Fruit fly (Drosophila melanogaster): ENCODE results near the gene Sfmbt.
A peak's percentile ranks its signal among the peaks of the same experiment; 100 is the strongest.

Sfmbt gene

DNA sequence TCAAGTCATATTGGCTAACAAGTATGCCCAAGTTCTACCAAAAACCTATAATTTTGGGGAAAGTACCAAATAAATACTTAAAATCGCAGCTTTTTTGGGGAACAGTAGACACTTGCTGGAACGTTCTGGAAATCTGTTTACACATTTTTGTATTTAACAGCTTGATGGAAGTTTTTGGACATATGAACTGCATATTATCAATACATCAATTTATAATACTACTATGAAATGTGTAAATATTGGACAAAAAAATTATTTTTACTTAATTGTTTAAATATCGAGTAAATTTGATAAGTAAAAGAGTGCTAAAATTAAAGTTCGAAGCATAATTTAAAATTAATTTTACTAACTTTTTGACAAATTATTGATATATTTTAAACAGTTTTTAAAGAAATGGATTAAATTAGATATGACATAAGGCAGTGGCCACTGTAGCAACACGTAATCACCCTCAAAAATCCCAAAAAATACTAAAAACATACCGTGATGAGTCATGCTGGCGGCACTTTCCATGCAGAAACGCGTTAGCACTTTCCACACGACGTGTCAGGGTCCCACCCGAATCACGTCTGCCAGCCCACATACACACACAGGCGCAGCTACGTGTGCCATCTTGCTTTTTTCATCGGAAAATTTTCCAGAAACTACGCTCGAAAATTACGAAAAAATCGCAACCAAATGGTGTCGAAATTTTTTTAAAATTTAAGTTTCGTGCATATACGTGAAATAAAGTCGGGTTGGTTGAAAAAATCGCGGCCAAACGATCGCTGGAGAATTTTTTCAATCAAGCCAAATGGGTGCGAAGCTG, 11.4 kb downstream of the Sfmbt start, which contains the start of gene Sirt1 (continued):
- TF ChIP-seq Fer2 (tag; optimal IDR thresholded peaks at IDR 0.05) = peak; percentile 74
- TF ChIP-seq D19A (tag; optimal IDR thresholded peaks at IDR 0.05) = no peak
- no peak for TF ChIP-seq CG14860 (GFP tag; IDR thresholded peaks at IDR 0.05; ENCODE audit: partially characterized antibody)
- TF ChIP-seq dan (GFP tag; IDR thresholded peaks at IDR 0.05) = peak; percentile 56
- peak; percentile 60 for TF ChIP-seq CG3995 (GFP tag; optimal IDR thresholded peaks at IDR 0.05)
- no peak for TF ChIP-seq CG15479 (GFP tag; optimal IDR thresholded peaks at IDR 0.05)
- no peak for TF ChIP-seq Sox100B (GFP tag; optimal IDR thresholded peaks at IDR 0.05)
- TF ChIP-seq ken (GFP tag; IDR thresholded peaks at IDR 0.05) = peak; percentile 64; the same call in 1 of the 3 replicates
- TF ChIP-seq CG14965 (GFP tag; optimal IDR thresholded peaks at IDR 0.05; ENCODE audit: borderline replicate concordance) = no peak
- no peak for TF ChIP-seq Sin3A (optimal IDR thresholded peaks at IDR 0.05)
- TF ChIP-seq CG4730 (GFP tag; IDR thresholded peaks at IDR 0.05) = peak; percentile 67
- no peak for TF ChIP-seq CG17912 (GFP tag; optimal IDR thresholded peaks at IDR 0.05)
- TF ChIP-seq da (GFP tag; optimal IDR thresholded peaks at IDR 0.05) = no peak
- TF ChIP-seq pnt (GFP tag; optimal IDR thresholded peaks at IDR 0.05) = peak; percentile 59
- TF ChIP-seq Dp (GFP tag; optimal IDR thresholded peaks at IDR 0.05) = no peak
- TF ChIP-seq CG8765 (GFP tag; IDR thresholded peaks at IDR 0.05) = peak; percentile 49; the same call in 1 of the 2 replicates
- peak; percentile 74 for TF ChIP-seq CG11085 (GFP tag; IDR thresholded peaks at IDR 0.05)
- peak; percentile 8 for TF ChIP-seq Ets97D (GFP tag; optimal IDR thresholded peaks at IDR 0.05)
- no peak for TF ChIP-seq maf-S (GFP tag; optimal IDR thresholded peaks at IDR 0.05)
- peak; percentile 58 for TF ChIP-seq Spps (tag; optimal IDR thresholded peaks at IDR 0.05)
- TF ChIP-seq CG10654 (GFP tag; optimal IDR thresholded peaks at IDR 0.05) = peak; percentile 76
- no peak for TF ChIP-seq pros (GFP tag; optimal IDR thresholded peaks at IDR 0.05)
- peak; percentile 84 for TF ChIP-seq CG7372 (GFP tag; IDR thresholded peaks at IDR 0.05)
- TF ChIP-seq crol (GFP tag; IDR thresholded peaks at IDR 0.05) = 0 out of 2 replicates have a peak, but pooled peaks have one; percentile 21
- peak; percentile 49 for TF ChIP-seq Max (GFP tag; optimal IDR thresholded peaks at IDR 0.05)
- peak; percentile 45; the same call in 1 of the 3 replicates for TF ChIP-seq CG34224 (GFP tag; IDR thresholded peaks at IDR 0.05; ENCODE audit: partially characterized antibody)
- TF ChIP-seq jumu (GFP tag; optimal IDR thresholded peaks at IDR 0.05) = peak; percentile 22
- TF ChIP-seq CG43689 (GFP tag; IDR thresholded peaks at IDR 0.05) = peak; percentile 58
- TF ChIP-seq Stat92E (GFP tag; optimal IDR thresholded peaks at IDR 0.05) = peak in 1 of 3 experiments; percentile 86
- 0 out of 2 replicates have a peak, but pooled peaks have one; percentile 16 for TF ChIP-seq CG10321 (GFP tag; IDR thresholded peaks at IDR 0.05)
- peak; percentile 47 for TF ChIP-seq CG3065 (GFP tag; optimal IDR thresholded peaks at IDR 0.05)
- peak; percentile 75 for TF ChIP-seq wor (GFP tag; IDR thresholded peaks at IDR 0.05)
- peak; percentile 25 for TF ChIP-seq Atf3 (GFP tag; optimal IDR thresholded peaks at IDR 0.05)
- TF ChIP-seq CG7839 (tag; optimal IDR thresholded peaks at IDR 0.05) = peak; percentile 95
- peak; percentile 74; the same call in 1 of the 2 replicates for TF ChIP-seq CG14014 (GFP tag; IDR thresholded peaks at IDR 0.05)
- no peak for TF ChIP-seq pita (GFP tag; optimal IDR thresholded peaks at IDR 0.05)
- TF ChIP-seq grau (tag; optimal IDR thresholded peaks at IDR 0.05) = peak; percentile 99
- TF ChIP-seq HLH4C (GFP tag; IDR thresholded peaks at IDR 0.05; ENCODE audit: partially characterized antibody) = no peak
- no peak for TF ChIP-seq crc (GFP tag; optimal IDR thresholded peaks at IDR 0.05)
- TF ChIP-seq corto (GFP tag; optimal IDR thresholded peaks at IDR 0.05) = no peak
- TF ChIP-seq CG8089 (GFP tag; optimal IDR thresholded peaks at IDR 0.05) = peak; percentile 4
- TF ChIP-seq slp2 (GFP tag; optimal IDR thresholded peaks at IDR 0.05) = peak; percentile 16
- no peak for TF ChIP-seq gce (GFP tag; IDR thresholded peaks at IDR 0.05)
- TF ChIP-seq CG18476 (GFP tag; optimal IDR thresholded peaks at IDR 0.05) = peak; percentile 55
- TF ChIP-seq Rx (GFP tag; IDR thresholded peaks at IDR 0.05) = peak; percentile 24; the same call in 1 of the 2 replicates
- TF ChIP-seq ems (GFP tag; optimal IDR thresholded peaks at IDR 0.05) = no peak
- TF ChIP-seq sr (GFP tag; IDR thresholded peaks at IDR 0.05) = no peak
- TF ChIP-seq CG4617 (GFP tag; optimal IDR thresholded peaks at IDR 0.05; ENCODE audit: borderline replicate concordance) = peak; percentile 45
- TF ChIP-seq CG31365 (tag; optimal IDR thresholded peaks at IDR 0.05) = peak; percentile 29
